Worm (Caenorhabditis elegans) whole organism, young adult: ENCODE results near the gene syx-16.

Source experiments
- B0261.1 ChIP-seq: sonication (generic microtip); optimal IDR thresholded peaks from 2 replicates; lab custom pipeline; 2016; ENCODE audit warnings: mild to moderate bottlenecking, missing genetic modification characterization, moderate library complexity, missing compliant biosample characterization
- D2030.7 ChIP-seq: fragments of 200-800 bp; sonication (Bioruptor generic); IDR thresholded peaks from 2 replicates; pipeline ENCODE4 v1.3.6; 2022; ENCODE audit warnings: missing genetic modification reagents, missing genetic modification characterization, missing compliant biosample characterization
- F39B2.1 ChIP-seq: fragments of 200-800 bp; sonication (Bioruptor generic); IDR thresholded peaks from 2 replicates; pipeline ENCODE4 v1.3.6; 2022; ENCODE audit warnings: missing genetic modification reagents, missing genetic modification characterization, missing compliant biosample characterization
- F49E8.2 ChIP-seq: sonication (generic microtip); optimal IDR thresholded peaks from 3 replicates; lab custom pipeline; 2017; ENCODE audit warnings: missing genetic modification characterization, mild to moderate bottlenecking, missing compliant biosample characterization, antibody characterized with exemption, moderate library complexity; ENCODE audit not compliant: insufficient read depth
- F57C9.4 ChIP-seq: sonication (generic microtip); optimal IDR thresholded peaks from 2 replicates; lab custom pipeline; 2017; ENCODE audit warnings: mild to moderate bottlenecking, missing genetic modification characterization, missing compliant biosample characterization
- Y53F4B.3 ChIP-seq: fragments of 200-800 bp; sonication (Bioruptor generic); IDR thresholded peaks from 2 replicates; pipeline ENCODE4 v1.3.6; 2022; ENCODE audit warnings: missing genetic modification reagents, missing genetic modification characterization, missing compliant biosample characterization
- Y53G8AR.9 ChIP-seq: fragments of 200-800 bp; sonication (Bioruptor generic); conservative IDR thresholded peaks from 2 replicates; pipeline ENCODE4 v1.3.6; 2022; ENCODE audit warnings: missing genetic modification reagents, missing genetic modification characterization, missing compliant biosample characterization
- Y67H2A.10 ChIP-seq: fragments of 200-800 bp; sonication (Bioruptor generic); conservative IDR thresholded peaks from 2 replicates; pipeline ENCODE4 v1.3.6; 2022; ENCODE audit warnings: missing genetic modification reagents, missing genetic modification characterization, missing compliant biosample characterization
- aptf-2 ChIP-seq: fragments of 200-800 bp; sonication (Bioruptor generic); conservative IDR thresholded peaks from 2 replicates; pipeline ENCODE4 v1.3.6; 2022; ENCODE audit warnings: missing genetic modification reagents, missing genetic modification characterization, missing compliant biosample characterization
- aptf-3 ChIP-seq: fragments of 200-800 bp; sonication (Bioruptor generic); IDR thresholded peaks from 2 replicates; pipeline ENCODE4 v1.3.6; 2022; ENCODE audit warnings: missing genetic modification characterization, missing compliant biosample characterization
- atf-7 ChIP-seq: sonication (generic microtip); optimal IDR thresholded peaks from 2 replicates; lab custom pipeline; 2017; ENCODE audit warnings: mild to moderate bottlenecking, missing genetic modification characterization, missing compliant biosample characterization
- athp-1 ChIP-seq: sonication (generic microtip); optimal IDR thresholded peaks from 2 replicates; lab custom pipeline; 2017; ENCODE audit warnings: mild to moderate bottlenecking, missing genetic modification characterization, missing compliant biosample characterization
- attf-5 ChIP-seq: fragments of 200-800 bp; sonication (Bioruptor generic); optimal IDR thresholded peaks from 2 replicates; lab custom pipeline; 2018; ENCODE audit warnings: mild to moderate bottlenecking, missing genetic modification characterization, missing compliant biosample characterization
- attf-6 ChIP-seq: fragments of 200-800 bp; sonication (Bioruptor generic); IDR thresholded peaks from 2 replicates; pipeline ENCODE4 v1.3.6; 2022; ENCODE audit warnings: missing genetic modification reagents, missing genetic modification characterization, missing compliant biosample characterization
- bed-2 ChIP-seq: fragments of 200-800 bp; sonication (Bioruptor generic); IDR thresholded peaks from 2 replicates; pipeline ENCODE4 v1.3.6; 2022; ENCODE audit warnings: missing genetic modification reagents, missing genetic modification characterization, missing compliant biosample characterization
- cebp-1 ChIP-seq, 2 experiments: fragments of 200-800 bp in 1 of 2; sonication (Bioruptor generic) in 1 of 2; sonication (generic microtip) in 1 of 2; IDR thresholded peaks in 1 of 2; optimal IDR thresholded peaks in 1 of 2; 2 replicates each; pipeline versions ENCODE4 v1.3.6 to Lab custom; 2017 to 2022; ENCODE audit warnings: missing compliant biosample characterization in 2 of 2, missing genetic modification characterization in 2 of 2, mild to moderate bottlenecking in 1 of 2, missing genetic modification reagents in 1 of 2, moderate library complexity in 1 of 2
- efl-1 ChIP-seq: fragments of 150-350 bp; optimal IDR thresholded peaks from 2 replicates; lab custom pipeline; 2014; ENCODE audit warnings: missing biosample characterization, missing genetic modification reagents, missing genetic modification characterization
- egl-18 ChIP-seq: fragments of 200-800 bp; sonication (Bioruptor generic); IDR thresholded peaks from 2 replicates; pipeline ENCODE4 v1.3.6; 2022; ENCODE audit warnings: missing genetic modification reagents, missing genetic modification characterization, missing compliant biosample characterization
- egl-44 ChIP-seq: fragments of 200-800 bp; sonication (Bioruptor generic); IDR thresholded peaks from 2 replicates; pipeline ENCODE4 v1.3.6; 2022; ENCODE audit warnings: missing genetic modification reagents, missing genetic modification characterization, missing compliant biosample characterization
- hlh-12 ChIP-seq: sonication (generic microtip); optimal IDR thresholded peaks from 2 replicates; lab custom pipeline; 2016; ENCODE audit warnings: missing genetic modification characterization, missing compliant biosample characterization
- lin-26 ChIP-seq: fragments of 200-800 bp; sonication (Bioruptor generic); IDR thresholded peaks from 2 replicates; pipeline ENCODE4 v1.3.6; 2022; ENCODE audit warnings: missing genetic modification reagents, missing genetic modification characterization, missing compliant biosample characterization
- lin-54 ChIP-seq: fragments of 200-800 bp; sonication (Bioruptor generic); optimal IDR thresholded peaks from 2 replicates; lab custom pipeline; 2018; ENCODE audit warnings: mild to moderate bottlenecking, missing genetic modification characterization, missing compliant biosample characterization
- lsy-27 ChIP-seq: sonication (generic microtip); optimal IDR thresholded peaks from 2 replicates; lab custom pipeline; 2017; ENCODE audit warnings: missing genetic modification characterization, mild to moderate bottlenecking, missing compliant biosample characterization, antibody characterized with exemption, missing genotype, borderline replicate concordance; ENCODE audit not compliant: insufficient read depth
- madf-10 ChIP-seq: sonication (generic microtip); optimal IDR thresholded peaks from 2 replicates; lab custom pipeline; 2016; ENCODE audit warnings: mild to moderate bottlenecking, missing genetic modification characterization, missing compliant biosample characterization
- madf-6 ChIP-seq: fragments of 200-800 bp; sonication (Bioruptor generic); IDR thresholded peaks from 2 replicates; pipeline ENCODE4 v1.3.6; 2022; ENCODE audit warnings: missing genetic modification reagents, missing genetic modification characterization, missing compliant biosample characterization
- nfya-2 ChIP-seq: fragments of 200-800 bp; sonication (Bioruptor generic); IDR thresholded peaks from 2 replicates; pipeline ENCODE4 v1.3.6; 2022; ENCODE audit warnings: missing genetic modification reagents, missing genetic modification characterization, missing compliant biosample characterization
- nhr-120 ChIP-seq: fragments of 200-800 bp; sonication (Bioruptor generic); IDR thresholded peaks from 2 replicates; pipeline ENCODE4 v1.3.6; 2022; ENCODE audit warnings: missing genetic modification characterization, missing compliant biosample characterization
- nhr-80 ChIP-seq: sonication (generic microtip); optimal IDR thresholded peaks from 2 replicates; lab custom pipeline; 2016; ENCODE audit warnings: missing genetic modification characterization, missing compliant biosample characterization
- pha-4 ChIP-seq: fragments of 150-350 bp; sonication (generic microtip); optimal IDR thresholded peaks from 2 replicates; lab custom pipeline; 2014; ENCODE audit warnings: missing biosample characterization, missing genetic modification reagents, missing genetic modification characterization
- repo-1 ChIP-seq: sonication (generic microtip); optimal IDR thresholded peaks from 2 replicates; lab custom pipeline; 2017; ENCODE audit warnings: mild to moderate bottlenecking, missing genetic modification characterization, missing compliant biosample characterization
- rpc-1 ChIP-seq, 2 experiments: fragments of 150-350 bp in 1 of 2; sonication (generic microtip) in 1 of 2; optimal IDR thresholded peaks; 2 replicates each; lab custom pipeline; 2014 to 2018; ENCODE audit warnings: missing biosample characterization in 1 of 2, missing genetic modification characterization in 1 of 2, missing genetic modification reagents in 1 of 2, missing genotype in 1 of 2
- snpc-1.3 ChIP-seq: sonication (generic microtip); optimal IDR thresholded peaks from 2 replicates; lab custom pipeline; 2017; ENCODE audit warnings: missing genetic modification characterization, mild to moderate bottlenecking, missing compliant biosample characterization, antibody characterized with exemption, moderate library complexity, missing genotype, missing genetic modification reagents; ENCODE audit not compliant: insufficient read depth
- snpc-4 ChIP-seq, 5 experiments: fragments of 150-350 bp in 1 of 5; sonication (generic microtip) in 4 of 5; optimal IDR thresholded peaks; 2 replicates each; lab custom pipeline; 2014 to 2018; ENCODE audit warnings: missing genetic modification characterization in 5 of 5, missing biosample characterization in 3 of 5, antibody characterized with exemption in 2 of 5, mild to moderate bottlenecking in 2 of 5, missing compliant biosample characterization in 2 of 5, missing genotype in 2 of 5, moderate library complexity in 2 of 5, missing genetic modification reagents in 1 of 5
- somi-1 ChIP-seq: fragments of 200-800 bp; sonication (Bioruptor generic); optimal IDR thresholded peaks from 2 replicates; lab custom pipeline; 2018; ENCODE audit warnings: mild to moderate bottlenecking, missing genetic modification characterization, missing compliant biosample characterization
- sptf-2 ChIP-seq: fragments of 200-800 bp; sonication (Bioruptor generic); optimal IDR thresholded peaks from 2 replicates; lab custom pipeline; 2018; ENCODE audit warnings: mild to moderate bottlenecking, missing genetic modification characterization, missing compliant biosample characterization
- tbp1 ChIP-seq: fragments of 200-800 bp; sonication (Bioruptor generic); optimal IDR thresholded peaks from 2 replicates; lab custom pipeline; 2018; ENCODE audit warnings: mild to moderate bottlenecking, missing genetic modification characterization, missing compliant biosample characterization
- unc-130 ChIP-seq: sonication (generic microtip); optimal IDR thresholded peaks from 2 replicates; lab custom pipeline; 2016; ENCODE audit warnings: missing genetic modification reagents, missing genetic modification characterization, missing compliant biosample characterization
- unc-62 ChIP-seq: fragments of 150-350 bp; optimal IDR thresholded peaks from 2 replicates; lab custom pipeline; 2014; ENCODE audit warnings: missing biosample characterization, missing genetic modification reagents, missing genetic modification characterization
- ztf-22 ChIP-seq: fragments of 200-800 bp; sonication (Bioruptor generic); optimal IDR thresholded peaks from 2 replicates; lab custom pipeline; 2018; ENCODE audit warnings: mild to moderate bottlenecking, missing genetic modification characterization, moderate library complexity, missing compliant biosample characterization
- ztf-6 ChIP-seq: fragments of 200-800 bp; sonication (Bioruptor generic); IDR thresholded peaks from 2 replicates; pipeline ENCODE4 v1.3.6; 2022; ENCODE audit warnings: missing genetic modification reagents, missing genetic modification characterization, missing compliant biosample characterization

The syx-16 gene

ce11 chrIII:5201267-5201666 is 7.6 kb downstream of the syx-16 start:
- TF ChIP-seq F57C9.4 (tag; lab: Kevin White, UChicago) (no peak), unc-62 (GFP tag; lab: Kevin White, UChicago) (peak; percentile 82), attf-5 (peak; percentile 46), nhr-80 (peak; percentile 90), atf-7 (tag; lab: Kevin White, UChicago) (peak; percentile 35), somi-1 (GFP tag; lab: Kevin White, UChicago) (no peak), tbp1 (GFP tag; lab: Kevin White, UChicago) (peak; percentile 11), Y53F4B.3 (GFP tag; lab: Robert Waterston, UW) (no peak), snpc-4 (GFP tag; optimal IDR thresholded peaks at IDR 0.05; lab: Kevin White, UChicago) (no peak), snpc-4 (tag; optimal IDR thresholded peaks at IDR 0.05; lab: Kevin White, UChicago) (peak in 1 of 4 experiments; percentile 17), cebp-1 (GFP tag; IDR thresholded peaks at IDR 0.05; lab: Robert Waterston, UW) (no peak), cebp-1 (tag; optimal IDR thresholded peaks at IDR 0.05; lab: Kevin White, UChicago) (peak; percentile 37)
- TF ChIP-seq, all 124 proteins: peak for 7

- TF ChIP-seq nhr-80 (peak; percentile 29), bed-2 (no peak), pha-4 (tag; lab: Kevin White, UChicago) (peak; percentile 22), Y53G8AR.9 (GFP tag; lab: Robert Waterston, UW) (no peak), lin-54 (GFP tag; lab: Kevin White, UChicago) (peak; percentile 1), nhr-120 (no peak)
These were observed 8.6 kb downstream of the syx-16 start for ce11 chrIII:5200349-5200748.

- TF ChIP-seq madf-6 = no peak
- TF ChIP-seq athp-1 (tag; lab: Kevin White, UChicago) = no peak
- TF ChIP-seq egl-18 = 0 out of 2 replicates have a peak, but pooled peaks have one; percentile 31
- TF ChIP-seq attf-6 (GFP tag; lab: Robert Waterston, UW) = peak; percentile 32; the same call in 1 of the 2 replicates
These were observed 9.3 kb downstream of the syx-16 start, which contains the start of gene emb-8 for ce11 chrIII:5199577-5199976. Gene emb-8, minus strand, starts transcription at chrIII:5199677.

DNA sequence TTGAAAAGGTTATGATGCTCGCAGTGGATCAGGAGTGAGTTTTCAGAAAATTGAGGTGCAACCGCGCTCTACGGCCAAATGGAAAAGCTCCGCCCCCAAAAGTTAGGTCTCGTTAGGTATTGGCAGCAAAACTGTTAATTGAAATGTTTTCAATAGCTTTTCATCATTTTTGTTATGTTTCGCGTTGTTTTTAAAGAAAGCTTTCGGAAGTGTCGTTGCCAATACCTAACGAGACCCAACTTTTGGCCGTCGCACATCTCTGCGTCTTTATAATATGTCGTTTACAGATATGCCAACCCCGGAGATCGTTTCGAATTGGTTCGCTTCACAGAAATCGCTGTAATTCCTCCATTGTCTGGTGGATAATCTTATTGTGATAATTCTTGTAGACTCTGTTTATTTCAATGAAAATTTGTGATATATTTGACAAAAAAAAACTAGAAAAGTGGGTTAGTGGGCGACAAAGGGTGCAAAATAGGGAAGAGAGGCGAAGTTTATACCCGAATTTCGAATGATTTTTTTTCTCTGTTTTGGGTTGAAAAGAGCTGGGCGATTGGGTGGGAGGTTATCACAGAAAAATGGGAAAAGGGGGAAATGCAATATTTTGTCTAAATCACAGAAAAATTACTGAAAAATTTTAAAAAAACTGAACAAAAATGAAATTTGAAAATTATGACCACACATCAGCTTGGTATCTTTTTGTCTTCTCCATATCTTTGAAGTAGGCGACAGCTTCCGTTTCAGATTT is 12.4 kb downstream of the syx-16 start:
- TF ChIP-seq unc-130 (no peak), Y53G8AR.9 (GFP tag; lab: Robert Waterston, UW) (peak; percentile 77), egl-44 (GFP tag; lab: Robert Waterston, UW) (no peak; the same call in 1 of the 2 replicates), sptf-2 (no peak), snpc-1.3 (tag; lab: Kevin White, UChicago) (no peak), nfya-2 (GFP tag; lab: Robert Waterston, UW) (no peak), athp-1 (tag; lab: Kevin White, UChicago) (peak; percentile 58), D2030.7 (GFP tag; lab: Robert Waterston, UW) (no peak), rpc-1 (optimal IDR thresholded peaks at IDR 0.05; lab: Kevin White, UChicago) (no peak), rpc-1 (tag; optimal IDR thresholded peaks at IDR 0.05; lab: Kevin White, UChicago) (no peak), efl-1 (GFP tag; lab: Kevin White, UChicago) (no peak), nhr-120 (no peak), F49E8.2 (tag; lab: Kevin White, UChicago) (no peak), aptf-3 (GFP tag; lab: Robert Waterston, UW) (peak; percentile 7; the same call in 1 of the 2 replicates), aptf-2 (GFP tag; lab: Robert Waterston, UW) (no peak), B0261.1 (no peak), lsy-27 (tag; lab: Kevin White, UChicago) (no peak), lin-26 (GFP tag; lab: Robert Waterston, UW) (peak; percentile 62; the same call in 1 of the 2 replicates), ztf-6 (GFP tag; lab: Robert Waterston, UW) (no peak), Y67H2A.10 (GFP tag; lab: Robert Waterston, UW) (no peak), snpc-4 (GFP tag; optimal IDR thresholded peaks at IDR 0.05; lab: Kevin White, UChicago) (no peak), snpc-4 (tag; optimal IDR thresholded peaks at IDR 0.05; lab: Kevin White, UChicago) (no peak), madf-10 (tag; lab: Kevin White, UChicago) (peak; percentile 63), F39B2.1 (GFP tag; lab: Robert Waterston, UW) (no peak), repo-1 (tag; lab: Kevin White, UChicago) (peak; percentile 91), hlh-12 (tag; lab: Kevin White, UChicago) (no peak), ztf-22 (GFP tag; lab: Kevin White, UChicago) (no peak)
